Worm (Caenorhabditis elegans) whole organism, midembryonic: ENCODE data around the gene pmp-4.

Experiments used
- T22C8.4 ChIP-seq: fragments of 200-800 bp; sonication (Bioruptor generic); IDR thresholded peaks from 2 replicates; pipeline ENCODE4 v1.3.6; 2022; ENCODE audit warnings: missing genetic modification characterization, missing compliant biosample characterization
- cog-1 ChIP-seq: sonication (generic microtip); optimal IDR thresholded peaks from 2 replicates; lab custom pipeline; 2016; ENCODE audit warnings: missing genetic modification characterization, missing compliant biosample characterization
- flt-1 ChIP-seq: fragments of 200-800 bp; sonication (Bioruptor generic); IDR thresholded peaks from 2 replicates; pipeline ENCODE4 v1.3.6; 2022; ENCODE audit warnings: missing genetic modification characterization, missing compliant biosample characterization
- klf-2 ChIP-seq: fragments of 200-800 bp; sonication (Bioruptor generic); conservative IDR thresholded peaks from 2 replicates; pipeline ENCODE4 v1.3.6; 2022; ENCODE audit warnings: missing genetic modification reagents, missing genetic modification characterization, missing compliant biosample characterization
- med-1 ChIP-seq: sonication (generic microtip); optimal IDR thresholded peaks from 2 replicates; lab custom pipeline; 2017; ENCODE audit warnings: missing genetic modification characterization, mild to moderate bottlenecking, missing compliant biosample characterization, antibody characterized with exemption, missing genetic modification reagents; ENCODE audit not compliant: insufficient read depth
- ztf-29 ChIP-seq: fragments of 200-800 bp; sonication (Bioruptor generic); IDR thresholded peaks from 2 replicates; pipeline ENCODE4 v1.3.6; 2022; ENCODE audit warnings: missing genetic modification reagents, missing genetic modification characterization, missing compliant biosample characterization

- no peak for TF ChIP-seq ztf-29 (GFP tag; lab: Robert Waterston, UW)
- no peak for TF ChIP-seq cog-1 (tag; lab: Kevin White, UChicago)
- no peak for TF ChIP-seq klf-2 (GFP tag; lab: Robert Waterston, UW)
- no peak for TF ChIP-seq flt-1
- no peak for TF ChIP-seq med-1
- no peak for TF ChIP-seq T22C8.4 (GFP tag; lab: Robert Waterston, UW)
Measured at ce11 chrIV:17450443-17450842, 45.0 kb upstream of the pmp-4 start, which contains the start of gene F11E6.8.
